Worm (Caenorhabditis elegans) whole organism, L4 larva: ENCODE data around the gene unc-30.

ENCODE experiments used
- R02D3.7 ChIP-seq: fragments of 150-350 bp; sonication (generic microtip); optimal IDR thresholded peaks from 3 replicates; lab custom pipeline; 2014; ENCODE audit warnings: missing biosample characterization, missing genetic modification characterization
- ama-1 ChIP-seq: fragments of 150-350 bp; optimal IDR thresholded peaks from 2 replicates; lab custom pipeline; 2014; ENCODE audit warnings: inconsistent platforms, mixed read lengths
- dmd-6 ChIP-seq: fragments of 200-800 bp; sonication (Bioruptor generic); IDR thresholded peaks from 2 replicates; pipeline ENCODE4 v1.3.6; 2022; ENCODE audit warnings: missing genetic modification reagents, missing genetic modification characterization, missing compliant biosample characterization
- dve-1 ChIP-seq: sonication (generic microtip); optimal IDR thresholded peaks from 2 replicates; lab custom pipeline; 2017; ENCODE audit warnings: antibody characterized with exemption, mild to moderate bottlenecking, missing genetic modification characterization, missing compliant biosample characterization; ENCODE audit not compliant: insufficient read depth
- lin-39 ChIP-seq: fragments of 150-350 bp; optimal IDR thresholded peaks from 2 replicates; lab custom pipeline; 2014; ENCODE audit warnings: missing biosample characterization, missing genetic modification reagents, missing genetic modification characterization
- nhr-10 ChIP-seq: fragments of 150-350 bp; optimal IDR thresholded peaks from 2 replicates; lab custom pipeline; 2014; ENCODE audit warnings: missing biosample characterization, missing genetic modification characterization
- nhr-111 ChIP-seq: fragments of 200-800 bp; sonication (Bioruptor generic); optimal IDR thresholded peaks from 2 replicates; lab custom pipeline; 2018; ENCODE audit warnings: mild to moderate bottlenecking, missing genetic modification characterization, missing compliant biosample characterization
- nhr-76 ChIP-seq: fragments of 150-350 bp; optimal IDR thresholded peaks from 2 replicates; lab custom pipeline; 2014; ENCODE audit warnings: missing biosample characterization, missing genetic modification characterization
- pqm-1 ChIP-seq: sonication (generic microtip); optimal IDR thresholded peaks from 2 replicates; lab custom pipeline; 2017; ENCODE audit warnings: missing biosample characterization, missing genetic modification characterization
- snpc-4 ChIP-seq: fragments of 150-350 bp; optimal IDR thresholded peaks from 2 replicates; lab custom pipeline; 2014; ENCODE audit warnings: missing biosample characterization, missing genetic modification characterization
- tra-1 ChIP-seq: fragments of 200-800 bp; sonication (Bioruptor generic); IDR thresholded peaks from 2 replicates; pipeline ENCODE4 v1.3.6; 2022; ENCODE audit warnings: missing genetic modification reagents, missing genetic modification characterization, missing compliant biosample characterization
- zip-2 ChIP-seq: fragments of 150-350 bp; optimal IDR thresholded peaks from 2 replicates; lab custom pipeline; 2014; ENCODE audit warnings: missing biosample characterization, missing genetic modification characterization
- ztf-11 ChIP-seq: fragments of 150-350 bp; optimal IDR thresholded peaks from 2 replicates; lab custom pipeline; 2014; ENCODE audit warnings: missing biosample characterization, missing genetic modification characterization

DNA sequence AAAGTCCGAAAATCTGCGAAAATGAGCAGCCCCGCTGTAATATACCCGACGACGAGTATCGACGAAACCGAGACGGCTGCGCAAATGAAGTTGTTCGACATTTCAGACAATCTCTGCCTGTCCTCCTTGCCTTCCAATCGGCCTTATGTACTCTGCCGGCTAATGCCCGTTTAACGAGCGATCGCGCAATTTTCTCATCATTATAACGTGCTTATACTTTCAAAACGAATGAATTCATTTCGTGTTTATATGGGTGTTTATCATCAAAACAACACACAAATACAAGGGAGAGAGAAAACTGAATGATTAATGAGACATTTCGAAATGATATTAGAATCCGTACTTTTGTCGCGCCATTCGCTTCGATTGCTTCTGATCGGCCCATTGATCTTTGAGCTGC is 27.8 kb upstream of the unc-30 start, which contains the start of gene col-132:
- no peak for TF ChIP-seq ztf-11
- no peak for TF ChIP-seq ama-1
- TF ChIP-seq nhr-76 (tag; lab: Kevin White, UChicago): no peak
- TF ChIP-seq dmd-6 (GFP tag; lab: Robert Waterston, UW): no peak
- no peak for TF ChIP-seq lin-39 (tag; lab: Kevin White, UChicago)
- no peak for TF ChIP-seq dve-1 (tag; lab: Kevin White, UChicago)
- no peak for TF ChIP-seq tra-1 (GFP tag; lab: Robert Waterston, UW)
- TF ChIP-seq zip-2 (tag; lab: Kevin White, UChicago): no peak
- no peak for TF ChIP-seq nhr-10 (tag; lab: Kevin White, UChicago)
- no peak for TF ChIP-seq R02D3.7
- no peak for TF ChIP-seq nhr-111
- TF ChIP-seq pqm-1 (tag; lab: Kevin White, UChicago): no peak
- TF ChIP-seq snpc-4: no peak
